Worm (Caenorhabditis elegans) whole organism, mixed stage, embryonic: ENCODE results near the gene lact-9.

Experiments used
- blmp-1 ChIP-seq: fragments of 150-350 bp; optimal IDR thresholded peaks from 2 replicates; lab custom pipeline; 2014; ENCODE audit warnings: missing biosample characterization, missing genetic modification characterization
- ces-1 ChIP-seq: fragments of 150-350 bp; optimal IDR thresholded peaks from 2 replicates; lab custom pipeline; 2014; ENCODE audit warnings: missing biosample characterization, missing genetic modification reagents, missing genetic modification characterization
- elt-3 ChIP-seq: fragments of 150-350 bp; optimal IDR thresholded peaks from 2 replicates; lab custom pipeline; 2014; ENCODE audit warnings: missing biosample characterization, missing genetic modification characterization
- lin-13 ChIP-seq: fragments of 150-350 bp; optimal IDR thresholded peaks from 2 replicates; lab custom pipeline; 2014; ENCODE audit warnings: missing biosample characterization, missing genetic modification characterization
- nhr-2 ChIP-seq: fragments of 150-350 bp; optimal IDR thresholded peaks from 2 replicates; lab custom pipeline; 2014; ENCODE audit warnings: missing biosample characterization, missing genetic modification characterization
- snpc-4 ChIP-seq: fragments of 150-350 bp; optimal IDR thresholded peaks from 2 replicates; lab custom pipeline; 2014; ENCODE audit warnings: missing biosample characterization, missing genetic modification characterization
- unc-62 ChIP-seq: fragments of 150-350 bp; optimal IDR thresholded peaks from 2 replicates; lab custom pipeline; 2014; ENCODE audit warnings: missing biosample characterization, missing genetic modification reagents, missing genetic modification characterization
- zip-8 ChIP-seq: fragments of 150-350 bp; optimal IDR thresholded peaks from 2 replicates; lab custom pipeline; 2014; ENCODE audit warnings: missing biosample characterization, missing genetic modification characterization
- ztf-11 ChIP-seq: fragments of 150-350 bp; optimal IDR thresholded peaks from 2 replicates; lab custom pipeline; 2014; ENCODE audit warnings: missing biosample characterization, missing genetic modification characterization

DNA sequence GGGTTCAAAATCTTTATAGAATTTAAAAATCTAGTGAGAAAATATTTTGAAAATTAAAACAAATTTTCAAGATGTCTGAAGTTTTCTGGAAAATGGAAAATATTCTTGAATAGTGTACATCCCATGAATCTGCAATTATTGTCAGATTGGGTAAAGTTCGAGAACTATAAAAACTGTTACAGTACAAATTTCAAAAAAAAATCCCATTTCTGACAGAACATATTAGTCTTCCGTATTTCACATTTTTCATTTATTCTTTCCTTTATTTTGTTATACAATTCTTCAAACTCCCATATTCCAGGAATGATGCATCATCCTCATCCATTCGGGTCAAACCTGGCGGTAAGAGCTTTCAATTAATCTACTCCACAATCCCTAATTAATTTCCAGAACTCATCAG lies 35.4 kb downstream of the lact-9 start, which contains the start of gene sorb-1:
- no peak for TF ChIP-seq snpc-4 (tag; lab: Kevin White, UChicago)
- no peak for TF ChIP-seq nhr-2 (tag; lab: Kevin White, UChicago)
- TF ChIP-seq elt-3 (tag; lab: Kevin White, UChicago) = no peak
- no peak for TF ChIP-seq ztf-11 (tag; lab: Kevin White, UChicago)
- no peak for TF ChIP-seq ces-1 (GFP tag; lab: Kevin White, UChicago)
- TF ChIP-seq unc-62 (GFP tag; lab: Kevin White, UChicago) = no peak
- no peak for TF ChIP-seq zip-8 (tag; lab: Kevin White, UChicago)
- no peak for TF ChIP-seq blmp-1
- TF ChIP-seq lin-13 (tag; lab: Kevin White, UChicago) = no peak
